Worm (Caenorhabditis elegans) whole organism, mixed stage, embryonic: ENCODE measurements around the gene vha-5.

ENCODE experiments used
- flh-1 ChIP-seq: fragments of 200-800 bp; sonication (Bioruptor generic); optimal IDR thresholded peaks from 2 replicates; lab custom pipeline; 2018; ENCODE audit warnings: mild to moderate bottlenecking, missing genetic modification characterization, moderate library complexity, missing compliant biosample characterization
- lsy-2 ChIP-seq: fragments of 150-350 bp; optimal IDR thresholded peaks from 2 replicates; lab custom pipeline; 2014; ENCODE audit warnings: missing biosample characterization, missing genetic modification characterization
- nhr-12 ChIP-seq: fragments of 150-350 bp; optimal IDR thresholded peaks from 2 replicates; lab custom pipeline; 2014; ENCODE audit warnings: missing biosample characterization, missing genetic modification characterization
- nhr-28 ChIP-seq: fragments of 150-350 bp; optimal IDR thresholded peaks from 2 replicates; lab custom pipeline; 2014; ENCODE audit warnings: missing biosample characterization, missing genetic modification characterization
- sem-2 ChIP-seq: fragments of 200-800 bp; sonication (Bioruptor generic); optimal IDR thresholded peaks from 2 replicates; lab custom pipeline; 2018; ENCODE audit warnings: mild to moderate bottlenecking, missing genetic modification characterization, missing compliant biosample characterization
- snpc-4 ChIP-seq: fragments of 150-350 bp; optimal IDR thresholded peaks from 2 replicates; lab custom pipeline; 2014; ENCODE audit warnings: missing biosample characterization, missing genetic modification characterization
- unc-62 ChIP-seq: fragments of 150-350 bp; optimal IDR thresholded peaks from 2 replicates; lab custom pipeline; 2014; ENCODE audit warnings: missing biosample characterization, missing genetic modification reagents, missing genetic modification characterization
- zip-8 ChIP-seq: fragments of 150-350 bp; optimal IDR thresholded peaks from 2 replicates; lab custom pipeline; 2014; ENCODE audit warnings: missing biosample characterization, missing genetic modification characterization

- no peak for TF ChIP-seq unc-62
- TF ChIP-seq nhr-12 (tag; lab: Kevin White, UChicago) = no peak
- TF ChIP-seq sem-2 (GFP tag; lab: Kevin White, UChicago) = no peak
- no peak for TF ChIP-seq flh-1 (GFP tag; lab: Kevin White, UChicago)
- no peak for TF ChIP-seq lsy-2 (tag; lab: Kevin White, UChicago)
- TF ChIP-seq snpc-4 = no peak
- no peak for TF ChIP-seq nhr-28 (tag; lab: Kevin White, UChicago)
- TF ChIP-seq zip-8 (tag; lab: Kevin White, UChicago) = no peak
Observed at ce11 chrIV:8347051-8347450, 43.3 kb downstream of the vha-5 start, which contains the start of the genes F17E9.18 and F17E9.15.
